Fruit fly (Drosophila melanogaster) S2 (cell line): ENCODE data around the gene CG14450.

Experiments
- CG8478 ChIP-seq: fragments of >200 bp; optimal IDR thresholded peaks from 2 replicates; lab custom pipeline; 2018
- CTCF ChIP-seq, 2 experiments: fragments of >200 bp; optimal IDR thresholded peaks; 2 replicates each; lab custom pipeline; 2018

DNA sequence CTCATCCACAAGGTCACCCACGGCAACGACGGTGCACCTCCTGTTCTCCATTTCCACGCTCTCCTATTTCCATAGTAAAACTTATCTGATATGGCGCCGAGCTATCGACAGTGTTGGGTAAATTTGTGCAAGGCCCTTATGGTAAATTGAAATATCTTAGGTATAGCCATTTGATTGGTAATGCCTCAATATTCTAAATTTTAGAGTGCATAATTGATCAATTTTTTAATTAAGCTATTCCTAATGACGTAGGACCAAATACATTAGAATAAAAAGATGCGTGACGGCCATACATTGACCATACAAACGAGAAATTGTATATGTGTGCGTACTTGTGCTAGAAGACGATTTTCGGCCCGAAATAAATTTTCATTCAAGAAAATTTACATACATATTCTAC is 5.6 kb downstream of the CG14450 start, which contains the start of gene CG14451:
- TF ChIP-seq CTCF (optimal IDR thresholded peaks at IDR 0.05; lab: Kevin White, UChicago) = no peak
- TF ChIP-seq CG8478 = no peak
